Worm (Caenorhabditis elegans): ENCODE results near the gene Y25C1A.7.

Y25C1A.7 gene

ce11 chrII:3070182-3070581 lies 680 bp downstream of the Y25C1A.7 start:
- TF ChIP-seq sem-2 (GFP tag; optimal IDR thresholded peaks at IDR 0.05) = no peak
- no peak for TF ChIP-seq cnd-1 (tag; optimal IDR thresholded peaks at IDR 0.05)
- TF ChIP-seq ceh-43 (GFP tag; optimal IDR thresholded peaks at IDR 0.05) = no peak
- no peak for TF ChIP-seq ham-2 (GFP tag; optimal IDR thresholded peaks at IDR 0.05)
- TF ChIP-seq nhr-237 (tag; optimal IDR thresholded peaks at IDR 0.05) = no peak
- no peak for TF ChIP-seq sptf-1 (tag; optimal IDR thresholded peaks at IDR 0.05)
- no peak for TF ChIP-seq unc-39 (tag; optimal IDR thresholded peaks at IDR 0.05)
- TF ChIP-seq ces-1 (GFP tag; optimal IDR thresholded peaks at IDR 0.05) = no peak
- TF ChIP-seq nhr-28 (tag; optimal IDR thresholded peaks at IDR 0.05) = no peak
- TF ChIP-seq nhr-2 (tag; optimal IDR thresholded peaks at IDR 0.05) = no peak
- TF ChIP-seq hlh-1 (tag; optimal IDR thresholded peaks at IDR 0.05) = no peak
- TF ChIP-seq blmp-1 (tag; optimal IDR thresholded peaks at IDR 0.05) = no peak
- no peak for TF ChIP-seq nhr-12 (tag; optimal IDR thresholded peaks at IDR 0.05)
- TF ChIP-seq M03D4.4 (tag; optimal IDR thresholded peaks at IDR 0.05) = no peak
- TF ChIP-seq lin-13 (tag; optimal IDR thresholded peaks at IDR 0.05) = no peak
- no peak for TF ChIP-seq mls-2 (tag; optimal IDR thresholded peaks at IDR 0.05)
- no peak for TF ChIP-seq mep-1 (tag; optimal IDR thresholded peaks at IDR 0.05)
- TF ChIP-seq lin-32 (GFP tag; optimal IDR thresholded peaks at IDR 0.05) = no peak
- no peak for TF ChIP-seq drap-1 (GFP tag; optimal IDR thresholded peaks at IDR 0.05)
- TF ChIP-seq ceh-39 (tag; optimal IDR thresholded peaks at IDR 0.05) = no peak

- no peak for TF ChIP-seq ham-2 (GFP tag; optimal IDR thresholded peaks at IDR 0.05)
- no peak for TF ChIP-seq elt-3 (tag; optimal IDR thresholded peaks at IDR 0.05)
- no peak for TF ChIP-seq lin-32 (GFP tag; optimal IDR thresholded peaks at IDR 0.05)
- TF ChIP-seq elt-1 (tag; optimal IDR thresholded peaks at IDR 0.05; ENCODE audit: borderline replicate concordance, insufficient read depth) = no peak
- no peak for TF ChIP-seq nhr-12 (tag; optimal IDR thresholded peaks at IDR 0.05)
- no peak for TF ChIP-seq unc-39 (tag; optimal IDR thresholded peaks at IDR 0.05)
- TF ChIP-seq unc-62 (GFP tag; optimal IDR thresholded peaks at IDR 0.05) = no peak
- TF ChIP-seq M03D4.4 (tag; optimal IDR thresholded peaks at IDR 0.05) = no peak
- no peak for TF ChIP-seq nhr-237 (tag; optimal IDR thresholded peaks at IDR 0.05)
- no peak for TF ChIP-seq ztf-11 (tag; optimal IDR thresholded peaks at IDR 0.05)
- no peak for TF ChIP-seq drap-1 (GFP tag; optimal IDR thresholded peaks at IDR 0.05)
- TF ChIP-seq blmp-1 (tag; optimal IDR thresholded peaks at IDR 0.05) = no peak
- no peak for TF ChIP-seq sem-2 (GFP tag; optimal IDR thresholded peaks at IDR 0.05)
- no peak for TF ChIP-seq mep-1 (tag; optimal IDR thresholded peaks at IDR 0.05)
- TF ChIP-seq sptf-1 (tag; optimal IDR thresholded peaks at IDR 0.05) = no peak
- no peak for TF ChIP-seq pha-4 (tag; optimal IDR thresholded peaks at IDR 0.05)
Measured at ce11 chrII:3068646-3069045, 2.2 kb downstream of the Y25C1A.7 start.

DNA sequence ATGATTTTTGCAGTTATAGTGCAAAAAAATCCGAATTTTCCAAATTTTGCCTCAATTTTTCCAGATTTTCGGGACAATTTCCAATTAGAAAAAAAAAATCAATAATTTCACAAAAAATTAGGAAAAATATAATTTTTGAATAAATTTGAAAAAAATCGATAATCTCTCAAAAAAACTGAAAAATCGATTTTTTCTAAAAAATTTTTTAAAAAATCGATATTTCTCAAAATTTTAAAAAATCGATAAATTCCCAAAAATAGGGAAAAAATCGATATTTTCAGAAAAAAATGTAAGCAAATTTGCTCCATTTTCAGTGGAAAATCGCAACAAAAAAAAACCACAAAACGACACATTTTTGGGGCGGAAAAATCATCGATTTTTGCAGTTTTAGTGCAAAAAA lies 3.0 kb downstream of the Y25C1A.7 start:
- TF ChIP-seq blmp-1 (tag; optimal IDR thresholded peaks at IDR 0.05) = no peak
- no peak for TF ChIP-seq ham-2 (GFP tag; optimal IDR thresholded peaks at IDR 0.05)
- TF ChIP-seq mab-5 (tag; optimal IDR thresholded peaks at IDR 0.05) = no peak
- no peak for TF ChIP-seq elt-1 (tag; optimal IDR thresholded peaks at IDR 0.05; ENCODE audit: borderline replicate concordance, insufficient read depth)
- TF ChIP-seq drap-1 (GFP tag; optimal IDR thresholded peaks at IDR 0.05) = no peak
- TF ChIP-seq hlh-1 (tag; optimal IDR thresholded peaks at IDR 0.05) = no peak
- TF ChIP-seq sem-2 (GFP tag; optimal IDR thresholded peaks at IDR 0.05) = no peak
- no peak for TF ChIP-seq sptf-1 (tag; optimal IDR thresholded peaks at IDR 0.05)
- TF ChIP-seq flh-1 (GFP tag; optimal IDR thresholded peaks at IDR 0.05) = no peak
- no peak for TF ChIP-seq ztf-11 (tag; optimal IDR thresholded peaks at IDR 0.05)
- TF ChIP-seq ceh-43 (GFP tag; optimal IDR thresholded peaks at IDR 0.05) = no peak

DNA sequence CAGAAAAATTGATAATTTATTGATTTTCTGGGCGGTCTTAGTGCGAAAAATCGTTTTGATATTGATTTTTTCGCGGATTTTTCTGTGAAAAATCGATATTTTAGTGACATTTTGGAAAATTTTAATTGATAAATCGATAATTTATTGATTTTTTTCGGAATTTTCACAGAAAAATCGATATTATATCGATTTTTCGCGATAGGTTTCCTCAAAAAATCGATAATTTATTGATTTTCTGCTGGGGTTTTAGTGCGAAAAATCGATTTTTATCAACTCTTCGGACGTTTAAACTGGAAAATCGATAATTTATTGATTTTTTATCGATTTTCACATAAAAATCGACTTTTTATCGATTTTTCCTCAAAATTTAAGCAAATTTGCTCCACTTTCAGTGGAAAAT lies 3.4 kb downstream of the Y25C1A.7 start:
- TF ChIP-seq nhr-2 (tag; optimal IDR thresholded peaks at IDR 0.05) = no peak
- no peak for TF ChIP-seq mls-2 (tag; optimal IDR thresholded peaks at IDR 0.05)
- TF ChIP-seq pha-4 (tag; optimal IDR thresholded peaks at IDR 0.05) = no peak
- no peak for TF ChIP-seq nhr-76 (tag; optimal IDR thresholded peaks at IDR 0.05)
- no peak for TF ChIP-seq sptf-1 (tag; optimal IDR thresholded peaks at IDR 0.05)
- TF ChIP-seq lin-32 (GFP tag; optimal IDR thresholded peaks at IDR 0.05) = no peak
- no peak for TF ChIP-seq ham-2 (GFP tag; optimal IDR thresholded peaks at IDR 0.05)
- TF ChIP-seq elt-1 (tag; optimal IDR thresholded peaks at IDR 0.05; ENCODE audit: borderline replicate concordance, insufficient read depth) = no peak
- TF ChIP-seq unc-62 (GFP tag; optimal IDR thresholded peaks at IDR 0.05) = no peak
- TF ChIP-seq mab-5 (tag; optimal IDR thresholded peaks at IDR 0.05) = no peak
- TF ChIP-seq ztf-11 (tag; optimal IDR thresholded peaks at IDR 0.05) = no peak

DNA sequence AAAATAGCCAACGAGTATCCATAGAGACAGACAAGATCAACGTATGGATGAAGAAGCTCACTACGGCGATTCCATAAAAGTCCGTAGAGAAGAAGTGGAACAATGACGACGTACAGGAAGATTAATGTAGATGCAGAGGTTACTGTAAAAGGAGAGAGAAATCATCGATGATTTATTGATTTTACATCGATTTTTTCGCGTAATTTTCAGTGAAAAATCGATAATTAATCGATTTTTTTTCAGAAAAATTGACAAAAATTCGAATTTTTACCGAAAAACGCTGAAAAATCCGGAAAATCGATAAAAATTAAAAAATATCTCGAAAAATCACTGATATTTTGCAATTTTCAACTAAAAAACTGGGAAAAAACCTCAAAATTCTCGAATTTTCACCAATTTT lies 4.5 kb downstream of the Y25C1A.7 start:
- TF ChIP-seq lsy-2 (tag; optimal IDR thresholded peaks at IDR 0.05) = no peak
- no peak for TF ChIP-seq unc-39 (tag; optimal IDR thresholded peaks at IDR 0.05)
- no peak for TF ChIP-seq blmp-1 (tag; optimal IDR thresholded peaks at IDR 0.05)

DNA sequence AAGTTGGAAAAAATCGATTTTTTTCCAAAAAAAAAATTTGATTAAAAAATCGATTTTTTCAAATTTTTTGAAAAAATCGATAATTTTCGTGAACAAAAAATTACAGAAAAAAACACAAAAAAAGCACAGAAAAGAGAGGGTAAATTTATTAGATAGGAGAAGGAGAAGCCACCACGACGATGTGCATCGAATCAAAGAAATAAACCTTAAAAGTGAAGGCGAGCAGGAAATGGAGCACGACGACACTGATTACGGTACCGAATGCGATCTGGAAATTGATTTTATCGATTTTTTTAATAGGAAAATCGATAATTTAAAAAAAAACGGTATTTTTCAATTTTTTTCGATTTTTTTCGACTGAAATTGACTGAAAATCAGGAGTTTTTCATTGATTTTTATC lies 5.8 kb downstream of the Y25C1A.7 start:
- TF ChIP-seq zip-8 (tag; optimal IDR thresholded peaks at IDR 0.05) = no peak
- no peak for TF ChIP-seq sem-2 (GFP tag; optimal IDR thresholded peaks at IDR 0.05)
- no peak for TF ChIP-seq mab-5 (tag; optimal IDR thresholded peaks at IDR 0.05)
- no peak for TF ChIP-seq flh-1 (GFP tag; optimal IDR thresholded peaks at IDR 0.05)
- no peak for TF ChIP-seq tbx-8 (GFP tag; optimal IDR thresholded peaks at IDR 0.05)
- TF ChIP-seq lin-32 (GFP tag; optimal IDR thresholded peaks at IDR 0.05) = no peak
- no peak for TF ChIP-seq ztf-11 (tag; optimal IDR thresholded peaks at IDR 0.05)
- no peak for TF ChIP-seq lin-13 (tag; optimal IDR thresholded peaks at IDR 0.05)
- no peak for TF ChIP-seq snpc-4 (tag; optimal IDR thresholded peaks at IDR 0.05)
- TF ChIP-seq drap-1 (GFP tag; optimal IDR thresholded peaks at IDR 0.05) = no peak
- TF ChIP-seq mls-2 (tag; optimal IDR thresholded peaks at IDR 0.05) = no peak
- TF ChIP-seq ceh-39 (tag; optimal IDR thresholded peaks at IDR 0.05) = no peak
- TF ChIP-seq blmp-1 (tag; optimal IDR thresholded peaks at IDR 0.05) = no peak
- TF ChIP-seq ceh-83 (GFP tag; optimal IDR thresholded peaks at IDR 0.05) = no peak

Measured in whole organism, mixed stage, embryonic.